Worm (Caenorhabditis elegans) whole organism, young adult: ENCODE data around the gene Y43B11AL.1.

Experiments used
- F10E7.11 ChIP-seq: sonication (generic microtip); optimal IDR thresholded peaks from 2 replicates; lab custom pipeline; 2017; ENCODE audit warnings: mild to moderate bottlenecking, missing genetic modification characterization, moderate library complexity, missing compliant biosample characterization
- F22D6.2 ChIP-seq: sonication (generic microtip); optimal IDR thresholded peaks from 2 replicates; lab custom pipeline; 2016; ENCODE audit warnings: mild to moderate bottlenecking, missing genetic modification characterization, missing compliant biosample characterization
- F49E8.2 ChIP-seq: sonication (generic microtip); optimal IDR thresholded peaks from 3 replicates; lab custom pipeline; 2017; ENCODE audit warnings: missing genetic modification characterization, mild to moderate bottlenecking, missing compliant biosample characterization, antibody characterized with exemption, moderate library complexity; ENCODE audit not compliant: insufficient read depth
- F57A8.1 ChIP-seq: fragments of 200-800 bp; sonication (Bioruptor generic); optimal IDR thresholded peaks from 2 replicates; lab custom pipeline; 2018; ENCODE audit warnings: mild to moderate bottlenecking, missing genetic modification characterization, moderate library complexity, missing compliant biosample characterization
- Y53F4B.3 ChIP-seq: fragments of 200-800 bp; sonication (Bioruptor generic); IDR thresholded peaks from 2 replicates; pipeline ENCODE4 v1.3.6; 2022; ENCODE audit warnings: missing genetic modification reagents, missing genetic modification characterization, missing compliant biosample characterization
- Y67H2A.10 ChIP-seq: fragments of 200-800 bp; sonication (Bioruptor generic); conservative IDR thresholded peaks from 2 replicates; pipeline ENCODE4 v1.3.6; 2022; ENCODE audit warnings: missing genetic modification reagents, missing genetic modification characterization, missing compliant biosample characterization
- Y95B8A.8 ChIP-seq: fragments of 200-800 bp; sonication (Bioruptor generic); IDR thresholded peaks from 2 replicates; pipeline ENCODE4 v1.3.6; 2022; ENCODE audit warnings: missing genetic modification reagents, missing genetic modification characterization, missing compliant biosample characterization
- ZK185.1 ChIP-seq: sonication (generic microtip); optimal IDR thresholded peaks from 2 replicates; lab custom pipeline; 2016; ENCODE audit warnings: mild to moderate bottlenecking, missing genetic modification characterization, missing compliant biosample characterization; ENCODE audit not compliant: poor library complexity, severe bottlenecking
- atf-7 ChIP-seq: sonication (generic microtip); optimal IDR thresholded peaks from 2 replicates; lab custom pipeline; 2017; ENCODE audit warnings: mild to moderate bottlenecking, missing genetic modification characterization, missing compliant biosample characterization
- attf-3 ChIP-seq: fragments of 200-800 bp; sonication (Bioruptor generic); conservative IDR thresholded peaks from 2 replicates; pipeline ENCODE4 v1.3.6; 2022; ENCODE audit warnings: missing genetic modification reagents, missing genetic modification characterization, missing compliant biosample characterization
- attf-6 ChIP-seq: fragments of 200-800 bp; sonication (Bioruptor generic); IDR thresholded peaks from 2 replicates; pipeline ENCODE4 v1.3.6; 2022; ENCODE audit warnings: missing genetic modification reagents, missing genetic modification characterization, missing compliant biosample characterization
- bed-2 ChIP-seq: fragments of 200-800 bp; sonication (Bioruptor generic); IDR thresholded peaks from 2 replicates; pipeline ENCODE4 v1.3.6; 2022; ENCODE audit warnings: missing genetic modification reagents, missing genetic modification characterization, missing compliant biosample characterization
- cebp-1 ChIP-seq, 2 experiments: fragments of 200-800 bp in 1 of 2; sonication (Bioruptor generic) in 1 of 2; sonication (generic microtip) in 1 of 2; IDR thresholded peaks in 1 of 2; optimal IDR thresholded peaks in 1 of 2; 2 replicates each; pipeline versions ENCODE4 v1.3.6 to Lab custom; 2017 to 2022; ENCODE audit warnings: missing compliant biosample characterization in 2 of 2, missing genetic modification characterization in 2 of 2, mild to moderate bottlenecking in 1 of 2, missing genetic modification reagents in 1 of 2, moderate library complexity in 1 of 2
- cebp-2 ChIP-seq: fragments of 200-800 bp; sonication (Bioruptor generic); IDR thresholded peaks from 2 replicates; pipeline ENCODE4 v1.3.6; 2022; ENCODE audit warnings: missing genetic modification characterization, missing compliant biosample characterization
- chd-7 ChIP-seq: sonication (generic microtip); optimal IDR thresholded peaks from 2 replicates; lab custom pipeline; 2016; ENCODE audit warnings: mild to moderate bottlenecking, missing genetic modification characterization, moderate library complexity, missing compliant biosample characterization
- dox-1 ChIP-seq: fragments of 200-800 bp; sonication (Bioruptor generic); IDR thresholded peaks from 2 replicates; pipeline ENCODE4 v1.3.6; 2022; ENCODE audit warnings: missing genetic modification reagents, missing genetic modification characterization, missing compliant biosample characterization
- dpff-1 ChIP-seq: sonication (generic microtip); optimal IDR thresholded peaks from 2 replicates; lab custom pipeline; 2017; ENCODE audit warnings: mild to moderate bottlenecking, missing genetic modification characterization, missing compliant biosample characterization
- dpl-1 ChIP-seq: fragments of 150-350 bp; optimal IDR thresholded peaks from 2 replicates; lab custom pipeline; 2014; ENCODE audit warnings: missing biosample characterization, missing genetic modification reagents, missing genetic modification characterization
- egl-18 ChIP-seq: fragments of 200-800 bp; sonication (Bioruptor generic); IDR thresholded peaks from 2 replicates; pipeline ENCODE4 v1.3.6; 2022; ENCODE audit warnings: missing genetic modification reagents, missing genetic modification characterization, missing compliant biosample characterization
- egrh-3 ChIP-seq: fragments of 200-800 bp; sonication (Bioruptor generic); IDR thresholded peaks from 2 replicates; pipeline ENCODE4 v1.3.6; 2022; ENCODE audit warnings: missing genetic modification reagents, missing genetic modification characterization, missing compliant biosample characterization
- ekl-4 ChIP-seq: fragments of 200-800 bp; sonication (Bioruptor generic); IDR thresholded peaks from 2 replicates; pipeline ENCODE4 v1.3.6; 2022; ENCODE audit warnings: missing genetic modification reagents, missing genetic modification characterization, missing compliant biosample characterization
- hlh-12 ChIP-seq: sonication (generic microtip); optimal IDR thresholded peaks from 2 replicates; lab custom pipeline; 2016; ENCODE audit warnings: missing genetic modification characterization, missing compliant biosample characterization
- hlh-26 ChIP-seq: fragments of 200-800 bp; sonication (Bioruptor generic); conservative IDR thresholded peaks from 2 replicates; pipeline ENCODE4 v1.3.6; 2022; ENCODE audit warnings: missing genetic modification reagents, missing genetic modification characterization, missing compliant biosample characterization
- hmg-1.2 ChIP-seq: fragments of 200-800 bp; sonication (Bioruptor generic); IDR thresholded peaks from 2 replicates; pipeline ENCODE4 v1.3.6; 2022; ENCODE audit warnings: missing genetic modification reagents, missing genetic modification characterization, missing compliant biosample characterization
- hrde-1 ChIP-seq: sonication (generic microtip); optimal IDR thresholded peaks from 2 replicates; lab custom pipeline; 2016; ENCODE audit warnings: missing genetic modification characterization, mild to moderate bottlenecking, missing compliant biosample characterization, moderate library complexity, missing genotype, missing genetic modification reagents, borderline replicate concordance
- hsf-1 ChIP-seq: fragments of 200-800 bp; sonication (Bioruptor generic); IDR thresholded peaks from 2 replicates; pipeline ENCODE4 v1.3.6; 2022; ENCODE audit warnings: missing genetic modification reagents, missing genetic modification characterization, missing compliant biosample characterization
- lin-40 ChIP-seq: sonication (generic microtip); optimal IDR thresholded peaks from 2 replicates; lab custom pipeline; 2016; ENCODE audit warnings: missing genetic modification characterization, mild to moderate bottlenecking, missing compliant biosample characterization, missing genotype, missing genetic modification reagents
- lsl-1 ChIP-seq: fragments of 200-800 bp; sonication (Bioruptor generic); optimal IDR thresholded peaks from 2 replicates; lab custom pipeline; 2018; ENCODE audit warnings: mild to moderate bottlenecking, missing genetic modification characterization, moderate library complexity, missing compliant biosample characterization
- madf-10 ChIP-seq: sonication (generic microtip); optimal IDR thresholded peaks from 2 replicates; lab custom pipeline; 2016; ENCODE audit warnings: mild to moderate bottlenecking, missing genetic modification characterization, missing compliant biosample characterization
- madf-6 ChIP-seq: fragments of 200-800 bp; sonication (Bioruptor generic); IDR thresholded peaks from 2 replicates; pipeline ENCODE4 v1.3.6; 2022; ENCODE audit warnings: missing genetic modification reagents, missing genetic modification characterization, missing compliant biosample characterization
- mcd-1 ChIP-seq: fragments of 200-800 bp; sonication (Bioruptor generic); IDR thresholded peaks from 2 replicates; pipeline ENCODE4 v1.3.6; 2022; ENCODE audit warnings: missing genetic modification reagents, missing genetic modification characterization, missing compliant biosample characterization
- mel-28 ChIP-seq: sonication (generic microtip); optimal IDR thresholded peaks from 2 replicates; lab custom pipeline; 2016; ENCODE audit warnings: borderline replicate concordance, mild to moderate bottlenecking, missing genetic modification characterization, missing compliant biosample characterization
- mes-4 ChIP-seq: sonication (generic microtip); optimal IDR thresholded peaks from 2 replicates; lab custom pipeline; 2016; ENCODE audit warnings: missing genotype, missing genetic modification characterization, missing compliant biosample characterization
- nhr-179 ChIP-seq: sonication (generic microtip); optimal IDR thresholded peaks from 2 replicates; lab custom pipeline; 2016; ENCODE audit warnings: mild to moderate bottlenecking, missing genetic modification characterization, missing compliant biosample characterization
- nhr-80 ChIP-seq: sonication (generic microtip); optimal IDR thresholded peaks from 2 replicates; lab custom pipeline; 2016; ENCODE audit warnings: missing genetic modification characterization, missing compliant biosample characterization
- pha-4 ChIP-seq: fragments of 150-350 bp; sonication (generic microtip); optimal IDR thresholded peaks from 2 replicates; lab custom pipeline; 2014; ENCODE audit warnings: missing biosample characterization, missing genetic modification reagents, missing genetic modification characterization
- rcor-1 ChIP-seq: fragments of 200-800 bp; sonication (Bioruptor generic); IDR thresholded peaks from 2 replicates; pipeline ENCODE4 v1.3.6; 2022; ENCODE audit warnings: missing genetic modification reagents, missing genetic modification characterization, missing compliant biosample characterization
- rpc-1 ChIP-seq, 2 experiments: fragments of 150-350 bp in 1 of 2; sonication (generic microtip) in 1 of 2; optimal IDR thresholded peaks; 2 replicates each; lab custom pipeline; 2014 to 2018; ENCODE audit warnings: missing biosample characterization in 1 of 2, missing genetic modification characterization in 1 of 2, missing genetic modification reagents in 1 of 2, missing genotype in 1 of 2
- sea-2 ChIP-seq: fragments of 200-800 bp; sonication (Bioruptor generic); IDR thresholded peaks from 2 replicates; pipeline ENCODE4 v1.3.6; 2022; ENCODE audit warnings: missing genetic modification characterization, missing compliant biosample characterization
- snpc-1.1 ChIP-seq: sonication (generic microtip); optimal IDR thresholded peaks from 2 replicates; lab custom pipeline; 2017; ENCODE audit warnings: missing genetic modification characterization, mild to moderate bottlenecking, missing compliant biosample characterization, antibody characterized with exemption, moderate library complexity, missing genotype, missing genetic modification reagents; ENCODE audit not compliant: insufficient read depth
- tbp1 ChIP-seq: fragments of 200-800 bp; sonication (Bioruptor generic); optimal IDR thresholded peaks from 2 replicates; lab custom pipeline; 2018; ENCODE audit warnings: mild to moderate bottlenecking, missing genetic modification characterization, missing compliant biosample characterization
- tlf-1 ChIP-seq: fragments of 200-800 bp; sonication (Bioruptor generic); optimal IDR thresholded peaks from 2 replicates; lab custom pipeline; 2018; ENCODE audit warnings: mild to moderate bottlenecking, missing genetic modification characterization, missing compliant biosample characterization
- unc-62 ChIP-seq: fragments of 150-350 bp; optimal IDR thresholded peaks from 2 replicates; lab custom pipeline; 2014; ENCODE audit warnings: missing biosample characterization, missing genetic modification reagents, missing genetic modification characterization
- zfh-2 ChIP-seq: fragments of 200-800 bp; sonication (Bioruptor generic); conservative IDR thresholded peaks from 2 replicates; pipeline ENCODE4 v1.3.6; 2022; ENCODE audit warnings: missing genetic modification reagents, missing genetic modification characterization, missing compliant biosample characterization
- ztf-18 ChIP-seq: sonication (generic microtip); optimal IDR thresholded peaks from 2 replicates; lab custom pipeline; 2016; ENCODE audit warnings: missing genotype, mild to moderate bottlenecking, missing genetic modification characterization, missing compliant biosample characterization
- ztf-22 ChIP-seq: fragments of 200-800 bp; sonication (Bioruptor generic); optimal IDR thresholded peaks from 2 replicates; lab custom pipeline; 2018; ENCODE audit warnings: mild to moderate bottlenecking, missing genetic modification characterization, moderate library complexity, missing compliant biosample characterization
- ztf-6 ChIP-seq: fragments of 200-800 bp; sonication (Bioruptor generic); IDR thresholded peaks from 2 replicates; pipeline ENCODE4 v1.3.6; 2022; ENCODE audit warnings: missing genetic modification reagents, missing genetic modification characterization, missing compliant biosample characterization

Gene Y43B11AL.1

DNA sequence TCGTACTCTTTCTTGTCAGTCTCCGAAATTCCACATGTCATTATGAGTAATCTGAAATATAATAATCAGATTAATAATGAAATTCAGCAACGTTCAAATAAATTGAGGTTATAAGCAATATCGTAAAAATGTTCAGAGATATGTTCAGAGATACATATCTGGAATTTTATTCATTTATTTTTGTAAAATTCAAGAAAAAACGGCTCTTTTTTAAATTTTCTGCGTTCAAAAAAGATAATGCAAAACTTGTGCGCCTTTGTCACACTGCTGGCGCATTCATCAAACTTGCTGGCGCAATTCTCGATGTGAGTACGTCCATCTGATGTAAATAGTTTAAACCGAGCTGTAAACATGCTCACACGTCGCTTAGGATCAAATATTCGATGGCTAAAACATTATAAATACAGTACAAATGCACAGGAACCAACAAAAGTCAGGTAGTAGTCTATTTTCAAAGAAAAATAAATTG is 38.1 kb downstream of the Y43B11AL.1 start, which contains the start of the genes rde-8 and ZC477.3:
Gene rde-8 (minus strand): TSS at position 51 of the 469 bp plus-strand sequence.
Gene ZC477.3 (plus strand): TSS at position 282 of the 469 bp plus-strand sequence.
- TF ChIP-seq atf-7 (tag; lab: Kevin White, UChicago) (no peak), ZK185.1 (tag; lab: Kevin White, UChicago) (peak; percentile 31), zfh-2 (no peak), F57A8.1 (GFP tag; lab: Kevin White, UChicago) (no peak), F22D6.2 (tag; lab: Kevin White, UChicago) (no peak), nhr-80 (tag; lab: Kevin White, UChicago) (peak; percentile 17), ztf-6 (GFP tag; lab: Robert Waterston, UW) (no peak), madf-10 (no peak), ekl-4 (GFP tag; lab: Robert Waterston, UW) (0 out of 2 replicates have a peak, but pooled peaks have one; percentile 8), hmg-1.2 (GFP tag; lab: Robert Waterston, UW) (peak; percentile 36; the same call in 1 of the 2 replicates), egl-18 (GFP tag; lab: Robert Waterston, UW) (no peak), attf-6 (GFP tag; lab: Robert Waterston, UW) (no peak), F10E7.11 (tag; lab: Kevin White, UChicago) (no peak), cebp-1 (GFP tag; IDR thresholded peaks at IDR 0.05; lab: Robert Waterston, UW) (no peak), cebp-1 (tag; optimal IDR thresholded peaks at IDR 0.05; lab: Kevin White, UChicago) (no peak), madf-6 (GFP tag; lab: Robert Waterston, UW) (peak; percentile 52; the same call in 1 of the 2 replicates), hlh-12 (tag; lab: Kevin White, UChicago) (no peak), dpl-1 (GFP tag; lab: Kevin White, UChicago) (peak; percentile 36), tlf-1 (peak; percentile 31), rpc-1 (optimal IDR thresholded peaks at IDR 0.05; lab: Kevin White, UChicago) (no peak), rpc-1 (tag; optimal IDR thresholded peaks at IDR 0.05; lab: Kevin White, UChicago) (no peak), nhr-179 (no peak), mcd-1 (GFP tag; lab: Robert Waterston, UW) (peak; percentile 79), Y53F4B.3 (GFP tag; lab: Robert Waterston, UW) (no peak), hrde-1 (tag; lab: Kevin White, UChicago) (no peak), hlh-26 (GFP tag; lab: Robert Waterston, UW) (no peak), mel-28 (tag; lab: Kevin White, UChicago) (no peak), pha-4 (tag; lab: Kevin White, UChicago) (no peak), egrh-3 (no peak), bed-2 (GFP tag; lab: Robert Waterston, UW) (no peak), F49E8.2 (no peak), Y67H2A.10 (GFP tag; lab: Robert Waterston, UW) (no peak), sea-2 (GFP tag; lab: Robert Waterston, UW) (no peak), lin-40 (tag; lab: Kevin White, UChicago) (peak; percentile 76), chd-7 (tag; lab: Kevin White, UChicago) (no peak), Y95B8A.8 (no peak), snpc-1.1 (tag; lab: Kevin White, UChicago) (peak; percentile 10), tbp1 (GFP tag; lab: Kevin White, UChicago) (peak; percentile 26), mes-4 (tag; lab: Kevin White, UChicago) (no peak), rcor-1 (GFP tag; lab: Robert Waterston, UW) (peak; percentile 30; the same call in 1 of the 2 replicates), cebp-2 (GFP tag; lab: Robert Waterston, UW) (no peak), dpff-1 (tag; lab: Kevin White, UChicago) (no peak), attf-3 (GFP tag; lab: Robert Waterston, UW) (peak; percentile 60; the same call in 1 of the 2 replicates), lsl-1 (GFP tag; lab: Kevin White, UChicago) (peak; percentile 39), hsf-1 (no peak), unc-62 (GFP tag; lab: Kevin White, UChicago) (no peak), dox-1 (GFP tag; lab: Robert Waterston, UW) (no peak), ztf-22 (GFP tag; lab: Kevin White, UChicago) (no peak), ztf-18 (tag; lab: Kevin White, UChicago) (peak; percentile 95)
